Worm (Caenorhabditis elegans): ENCODE data around the gene npp-26.

The npp-26 gene

ce11 chrIV:4764422-4764821, at the start of gene npp-26:
Gene npp-26, plus strand, starts transcription at chrIV:4764722.
- TF ChIP-seq C04F5.9 (tag; optimal IDR thresholded peaks at IDR 0.05) (no peak), skn-1 (tag; optimal IDR thresholded peaks at IDR 0.05) (no peak), efl-1 (optimal IDR thresholded peaks at IDR 0.05) (no peak), efl-1 (GFP tag; optimal IDR thresholded peaks at IDR 0.05 in 1 of 2) (no peak), dpl-1 (GFP tag; optimal IDR thresholded peaks at IDR 0.05) (no peak), nhr-237 (tag; optimal IDR thresholded peaks at IDR 0.05) (no peak)

ce11 chrIV:4715785-4716184, 48.7 kb upstream of the npp-26 start, which contains the start of gene miro-1:
Gene miro-1, minus strand, starts transcription at chrIV:4715807.
- TF ChIP-seq lsy-2 (tag; optimal IDR thresholded peaks at IDR 0.05): peak in 1 of 2 experiments; percentile 38

DNA sequence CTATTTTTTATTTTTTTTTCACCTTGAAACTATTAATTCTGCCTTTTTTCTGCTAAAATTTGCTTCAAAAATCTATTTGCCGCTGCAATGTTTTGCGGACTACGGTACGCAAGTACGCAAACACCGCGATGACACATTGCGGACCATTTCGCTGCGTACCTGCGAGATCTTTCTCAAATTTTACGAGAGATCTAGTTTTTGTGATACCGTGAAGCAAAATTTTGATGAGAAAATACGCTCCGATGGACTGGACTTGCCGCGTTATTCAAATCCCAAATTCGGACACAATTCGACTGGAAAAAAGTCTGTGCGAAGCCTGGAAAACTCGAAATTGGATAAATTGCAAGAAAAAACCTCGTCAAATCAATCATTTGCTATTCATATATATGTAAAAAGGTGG, 44.0 kb upstream of the npp-26 start:
- TF ChIP-seq nhr-47 (tag; optimal IDR thresholded peaks at IDR 0.05): peak; percentile 77
- TF ChIP-seq lin-14 (GFP tag; optimal IDR thresholded peaks at IDR 0.05): peak; percentile 47
- TF ChIP-seq nhr-85 (tag): peak; percentile 58
- peak; percentile 95 for TF ChIP-seq isw-1 (GFP tag; IDR thresholded peaks at IDR 0.05)
- peak; percentile 61 to 89 for TF ChIP-seq lsy-2 (tag; optimal IDR thresholded peaks at IDR 0.05)
- peak; percentile 24 for TF ChIP-seq swsn-7 (tag; optimal IDR thresholded peaks at IDR 0.05)
- peak; percentile 39 for TF ChIP-seq tbx-2 (tag; optimal IDR thresholded peaks at IDR 0.05)
- TF ChIP-seq dsc-1 (tag; optimal IDR thresholded peaks at IDR 0.05): peak; percentile 32
- peak; percentile 31 to 60 for TF ChIP-seq lin-35 (GFP tag; optimal IDR thresholded peaks at IDR 0.05)
- TF ChIP-seq fkh-8 (tag; optimal IDR thresholded peaks at IDR 0.05): peak; percentile 60
- TF ChIP-seq snu-23 (GFP tag; optimal IDR thresholded peaks at IDR 0.05): peak; percentile 42
- TF ChIP-seq unc-98 (GFP tag; IDR thresholded peaks at IDR 0.05): peak; percentile 95
- peak; percentile 97 for TF ChIP-seq grh-1 (GFP tag; IDR thresholded peaks at IDR 0.05)
- TF ChIP-seq rnt-1 (tag; optimal IDR thresholded peaks at IDR 0.05): peak; percentile 64
- peak; percentile 36 to 60 for TF ChIP-seq efl-1 (optimal IDR thresholded peaks at IDR 0.05)
- peak; percentile 63 to 75 for TF ChIP-seq efl-1 (GFP tag; optimal IDR thresholded peaks at IDR 0.05 in 1 of 2)
- TF ChIP-seq unc-86 (tag; optimal IDR thresholded peaks at IDR 0.05): peak; percentile 29
- TF ChIP-seq nhr-71 (tag; optimal IDR thresholded peaks at IDR 0.05): peak; percentile 71
- TF ChIP-seq ceh-88 (GFP tag; IDR thresholded peaks at IDR 0.05): peak; percentile 97
- TF ChIP-seq nhr-20 (tag; optimal IDR thresholded peaks at IDR 0.05): peak; percentile 46
- TF ChIP-seq F16B12.6 (tag; optimal IDR thresholded peaks at IDR 0.05): peak; percentile 61
- TF ChIP-seq dpl-1 (GFP tag; optimal IDR thresholded peaks at IDR 0.05): peak in 2 of 3 experiments; percentile 50
- TF ChIP-seq xbp-1 (tag; optimal IDR thresholded peaks at IDR 0.05): peak; percentile 44
- peak; percentile 98 for TF ChIP-seq nhr-19 (GFP tag; conservative IDR thresholded peaks at IDR 0.05)
- TF ChIP-seq C04F5.9 (tag; optimal IDR thresholded peaks at IDR 0.05): peak; percentile 3
- peak; percentile 93 for TF ChIP-seq mab-9 (GFP tag; IDR thresholded peaks at IDR 0.05)

- TF ChIP-seq C16A3.4 (tag; optimal IDR thresholded peaks at IDR 0.05): no peak
- TF ChIP-seq hlh-17 (GFP tag; optimal IDR thresholded peaks at IDR 0.05; ENCODE audit: borderline replicate concordance): no peak
- TF ChIP-seq mdl-1 (tag; optimal IDR thresholded peaks at IDR 0.05): no peak
- TF ChIP-seq zip-4 (GFP tag; optimal IDR thresholded peaks at IDR 0.05): no peak
Observed at ce11 chrIV:4723687-4724086, 40.8 kb upstream of the npp-26 start.

DNA sequence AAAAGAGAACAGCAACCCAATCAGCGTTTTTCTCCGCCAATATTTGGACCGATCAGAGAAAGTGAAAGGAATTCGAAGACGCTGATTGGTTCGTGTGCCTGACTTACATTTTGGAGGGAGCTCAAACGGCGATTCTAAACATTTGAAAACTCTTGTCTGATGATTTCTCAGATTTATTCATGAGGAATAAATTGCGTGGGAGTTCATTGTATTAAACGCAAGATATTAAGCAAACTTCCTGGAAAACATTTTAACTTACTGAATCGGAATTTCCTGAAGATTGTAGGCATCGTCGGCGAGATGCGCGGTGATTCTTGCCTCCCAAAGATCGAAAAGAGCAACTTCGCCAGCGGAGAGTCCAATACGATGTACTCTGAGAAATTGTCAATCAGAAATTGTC, 40.0 kb upstream of the npp-26 start, which contains the start of gene K08F11.1:
K08F11.1 (plus strand) TSS at position 301 of the 400 bp plus-strand sequence.
- no peak for TF ChIP-seq lin-13 (GFP tag; optimal IDR thresholded peaks at IDR 0.05)

DNA sequence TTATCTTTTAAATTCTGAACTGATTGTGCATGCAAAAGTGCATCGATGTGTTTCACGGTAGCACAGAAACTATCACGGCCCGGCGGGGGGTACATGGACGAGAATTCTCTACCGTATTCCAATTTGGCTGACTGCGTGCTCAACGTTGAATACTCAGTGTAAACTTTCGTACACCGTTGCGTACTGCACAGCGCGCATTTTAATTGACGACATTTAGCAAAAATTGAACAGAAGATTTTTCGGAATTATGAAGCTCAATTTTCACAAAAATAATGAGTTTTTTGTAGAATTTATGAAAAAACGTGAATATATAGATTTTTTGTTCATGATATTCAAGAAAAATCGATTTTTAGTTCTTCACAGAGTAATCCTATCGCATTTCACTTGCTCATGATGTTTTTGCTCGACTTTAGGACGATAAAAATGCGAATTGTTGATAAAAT, 39.0 kb upstream of the npp-26 start:
- peak; percentile 65 for TF ChIP-seq nhr-11 (tag; optimal IDR thresholded peaks at IDR 0.05)
- TF ChIP-seq snu-23 (GFP tag; optimal IDR thresholded peaks at IDR 0.05): peak; percentile 82
- peak; percentile 84 for TF ChIP-seq C04F5.9 (tag; optimal IDR thresholded peaks at IDR 0.05)
- TF ChIP-seq egl-13 (tag; optimal IDR thresholded peaks at IDR 0.05): peak; percentile 68
- TF ChIP-seq ceh-90 (tag; optimal IDR thresholded peaks at IDR 0.05): peak; percentile 66
- TF ChIP-seq jun-1 (tag; optimal IDR thresholded peaks at IDR 0.05): peak; percentile 35
- TF ChIP-seq unc-98 (GFP tag; IDR thresholded peaks at IDR 0.05): peak; percentile 99
- TF ChIP-seq xbp-1 (tag; optimal IDR thresholded peaks at IDR 0.05): peak; percentile 79
- TF ChIP-seq ztf-11 (tag; optimal IDR thresholded peaks at IDR 0.05): peak in 1 of 2 experiments; percentile 74
- TF ChIP-seq lin-35 (GFP tag; optimal IDR thresholded peaks at IDR 0.05): peak; percentile 29 to 43
- peak; percentile 81 for TF ChIP-seq tbx-2 (tag; optimal IDR thresholded peaks at IDR 0.05)
- TF ChIP-seq mep-1 (tag; optimal IDR thresholded peaks at IDR 0.05): peak; percentile 5
- TF ChIP-seq isw-1 (GFP tag; IDR thresholded peaks at IDR 0.05): peak; percentile 99
- peak; percentile 50 for TF ChIP-seq F16B12.6 (tag; optimal IDR thresholded peaks at IDR 0.05)
- TF ChIP-seq nhr-19 (GFP tag; conservative IDR thresholded peaks at IDR 0.05): peak; percentile 99
- TF ChIP-seq nhr-47 (tag; optimal IDR thresholded peaks at IDR 0.05): peak; percentile 97
- TF ChIP-seq grh-1 (GFP tag; IDR thresholded peaks at IDR 0.05): peak; percentile 100
- peak; percentile 3 for TF ChIP-seq C16A3.4 (tag; optimal IDR thresholded peaks at IDR 0.05)
- TF ChIP-seq swsn-7 (tag; optimal IDR thresholded peaks at IDR 0.05): peak; percentile 86
- TF ChIP-seq ets-5 (GFP tag; IDR thresholded peaks at IDR 0.05): peak; percentile 99
- peak; percentile 84 for TF ChIP-seq lin-14 (GFP tag; optimal IDR thresholded peaks at IDR 0.05)
